Fruit fly (Drosophila melanogaster): ENCODE measurements around the gene CG2604.
A peak's percentile ranks its signal among the peaks of the same experiment; 100 is the strongest.

The CG2604 gene

dm6 chr3R:5211901-5212758 lies 11.0 kb downstream of the CG2604 start (continued):
- TF ChIP-seq wor (GFP tag; IDR thresholded peaks at IDR 0.05) (no peak), Optix (GFP tag; IDR thresholded peaks at IDR 0.05) (peak; percentile 69; the same call in 2 of the 3 replicates), CG14710 (tag; optimal IDR thresholded peaks at IDR 0.05) (peak; percentile 94), CG4424 (GFP tag; optimal IDR thresholded peaks at IDR 0.05) (peak; percentile 85), Ptx1 (GFP tag; IDR thresholded peaks at IDR 0.05) (peak; percentile 28; the same call in 1 of the 2 replicates), corto (GFP tag; optimal IDR thresholded peaks at IDR 0.05) (no peak), NC2α (GFP tag; optimal IDR thresholded peaks at IDR 0.05) (peak; percentile 51), ems (GFP tag; optimal IDR thresholded peaks at IDR 0.05) (peak; percentile 63), rib (GFP tag; IDR thresholded peaks at IDR 0.05) (no peak), Tbp (GFP tag; optimal IDR thresholded peaks at IDR 0.05) (no peak), inv (GFP tag; IDR thresholded peaks at IDR 0.05; ENCODE audit: partially characterized antibody) (no peak), CG14860 (GFP tag; IDR thresholded peaks at IDR 0.05; ENCODE audit: partially characterized antibody) (no peak), pros (GFP tag; optimal IDR thresholded peaks at IDR 0.05) (peak; percentile 94), CG17186 (GFP tag; optimal IDR thresholded peaks at IDR 0.05) (peak; percentile 14), CG33213 (GFP tag; optimal IDR thresholded peaks at IDR 0.05) (peak; percentile 70), ERR (GFP tag; optimal IDR thresholded peaks at IDR 0.05) (no peak), Ets65A (GFP tag) (peak; percentile 97), kay (GFP tag; optimal IDR thresholded peaks at IDR 0.05) (peak; percentile 45), ase (GFP tag; IDR thresholded peaks at IDR 0.05) (no peak), so (GFP tag; IDR thresholded peaks at IDR 0.05) (0 out of 3 replicates have a peak, but pooled peaks have one; percentile 45), CG6854 (GFP tag; optimal IDR thresholded peaks at IDR 0.05) (no peak), CG13894 (tag; optimal IDR thresholded peaks at IDR 0.05) (no peak), z (GFP tag; IDR thresholded peaks at IDR 0.05) (peak; percentile 41; the same call in 1 of the 3 replicates), Sox100B (GFP tag; optimal IDR thresholded peaks at IDR 0.05) (peak; percentile 56), CG18619 (GFP tag; optimal IDR thresholded peaks at IDR 0.05) (peak; percentile 38), HHEX (GFP tag; optimal IDR thresholded peaks at IDR 0.05) (peak; percentile 24), Oli (tag; optimal IDR thresholded peaks at IDR 0.05) (peak; percentile 71), D19B (GFP tag; optimal IDR thresholded peaks at IDR 0.05) (no peak), Blimp-1 (GFP tag; optimal IDR thresholded peaks at IDR 0.05) (peak; percentile 69), luna (GFP tag; optimal IDR thresholded peaks at IDR 0.05) (no peak), lov (optimal IDR thresholded peaks at IDR 0.05) (peak; percentile 18), lov (GFP tag; IDR thresholded peaks at IDR 0.05) (peak; percentile 82; the same call in 2 of the 3 replicates), CG13775 (GFP tag; optimal IDR thresholded peaks at IDR 0.05) (peak; percentile 85), CG16813 (GFP tag; IDR thresholded peaks at IDR 0.05; ENCODE audit: partially characterized antibody) (no peak), unpg (GFP tag; optimal IDR thresholded peaks at IDR 0.05) (peak; percentile 77), Hr78 (GFP tag; optimal IDR thresholded peaks at IDR 0.05) (peak in 1 of 2 experiments; percentile 6), Doc2 (GFP tag; IDR thresholded peaks at IDR 0.05) (no peak), Abd-B (GFP tag; optimal IDR thresholded peaks at IDR 0.05) (peak; percentile 74), Scr (GFP tag; IDR thresholded peaks at IDR 0.05; ENCODE audit: partially characterized antibody) (no peak), gsb-n (tag; optimal IDR thresholded peaks at IDR 0.05) (peak; percentile 88), CG17802 (tag; optimal IDR thresholded peaks at IDR 0.05) (peak; percentile 51), slp2 (GFP tag; optimal IDR thresholded peaks at IDR 0.05) (peak; percentile 82), pita (GFP tag; optimal IDR thresholded peaks at IDR 0.05) (no peak), CG7745 (tag; optimal IDR thresholded peaks at IDR 0.05) (peak; percentile 52), CG13296 (GFP tag; optimal IDR thresholded peaks at IDR 0.05) (no peak), CG4282 (GFP tag; optimal IDR thresholded peaks at IDR 0.05) (peak; percentile 28), prd (optimal IDR thresholded peaks at IDR 0.05) (no peak), prd (GFP tag; IDR thresholded peaks at IDR 0.05) (peak; percentile 93)
